Worm (Caenorhabditis elegans) whole organism, L3 larva: ENCODE results near the gene fbxa-152.

Source experiments
- aly-2 ChIP-seq: fragments of 150-350 bp; optimal IDR thresholded peaks from 2 replicates; lab custom pipeline; 2014; ENCODE audit warnings: missing biosample characterization, missing genetic modification characterization
- ama-1 ChIP-seq: fragments of 150-350 bp; optimal IDR thresholded peaks from 2 replicates; lab custom pipeline; 2018
- ceh-28 ChIP-seq: fragments of 150-350 bp; optimal IDR thresholded peaks from 2 replicates; lab custom pipeline; 2014; ENCODE audit warnings: missing biosample characterization, missing genetic modification reagents, missing genetic modification characterization
- ceh-82 ChIP-seq: fragments of 150-350 bp; optimal IDR thresholded peaks from 2 replicates; lab custom pipeline; 2014; ENCODE audit warnings: missing biosample characterization, missing genetic modification characterization
- daf-12 ChIP-seq: fragments of 150-350 bp; optimal IDR thresholded peaks from 2 replicates; lab custom pipeline; 2014; ENCODE audit warnings: missing biosample characterization, missing genetic modification reagents, missing genetic modification characterization
- egl-27 ChIP-seq: sonication (generic microtip); optimal IDR thresholded peaks from 4 replicates; lab custom pipeline; 2017; ENCODE audit warnings: missing biosample characterization, missing genetic modification reagents, missing genetic modification characterization
- eor-1 ChIP-seq, 2 experiments: fragments of 150-350 bp; optimal IDR thresholded peaks; 2 replicates each; lab custom pipeline; 2014 to 2018; ENCODE audit warnings: missing biosample characterization in 2 of 2, missing genetic modification characterization in 2 of 2
- fkh-10 ChIP-seq: sonication (generic microtip); optimal IDR thresholded peaks from 2 replicates; lab custom pipeline; 2017; ENCODE audit warnings: missing biosample characterization, missing genetic modification reagents, missing genetic modification characterization
- jun-1 ChIP-seq: fragments of 150-350 bp; optimal IDR thresholded peaks from 2 replicates; lab custom pipeline; 2014; ENCODE audit warnings: missing biosample characterization, missing genetic modification reagents, missing genetic modification characterization
- lin-15B ChIP-seq: fragments of 150-350 bp; optimal IDR thresholded peaks from 2 replicates; lab custom pipeline; 2014; ENCODE audit warnings: missing biosample characterization, missing genetic modification characterization
- lin-39 ChIP-seq: fragments of 150-350 bp; optimal IDR thresholded peaks from 2 replicates; lab custom pipeline; 2018; ENCODE audit warnings: missing biosample characterization, missing genetic modification reagents, missing genetic modification characterization
- lsy-12 ChIP-seq: sonication (generic microtip); optimal IDR thresholded peaks from 2 replicates; lab custom pipeline; 2016; ENCODE audit warnings: mild to moderate bottlenecking, missing genetic modification characterization, missing compliant biosample characterization
- mdl-1 ChIP-seq: fragments of 150-350 bp; optimal IDR thresholded peaks from 2 replicates; lab custom pipeline; 2014; ENCODE audit warnings: missing biosample characterization, missing genetic modification characterization
- mml-1 ChIP-seq: fragments of 150-350 bp; sonication (generic microtip); optimal IDR thresholded peaks from 3 replicates; lab custom pipeline; 2014; ENCODE audit warnings: missing biosample characterization, missing genetic modification characterization
- nhr-11 ChIP-seq: fragments of 150-350 bp; optimal IDR thresholded peaks from 2 replicates; lab custom pipeline; 2014; ENCODE audit warnings: missing biosample characterization, missing genetic modification characterization
- nhr-237 ChIP-seq: fragments of 150-350 bp; optimal IDR thresholded peaks from 2 replicates; lab custom pipeline; 2014; ENCODE audit warnings: missing biosample characterization, missing genetic modification characterization
- nhr-25 ChIP-seq: sonication (generic microtip); optimal IDR thresholded peaks from 2 replicates; lab custom pipeline; 2017; ENCODE audit warnings: missing biosample characterization, missing genetic modification characterization
- nhr-43 ChIP-seq: sonication (generic microtip); optimal IDR thresholded peaks from 2 replicates; lab custom pipeline; 2016; ENCODE audit warnings: mild to moderate bottlenecking, missing genetic modification characterization, missing compliant biosample characterization; ENCODE audit not compliant: poor library complexity, severe bottlenecking
- nhr-76 ChIP-seq: fragments of 150-350 bp; sonication (generic microtip); optimal IDR thresholded peaks from 5 replicates; lab custom pipeline; 2014; ENCODE audit warnings: missing biosample characterization, missing genetic modification characterization
- pha-4 ChIP-seq: fragments of 150-350 bp; optimal IDR thresholded peaks from 2 replicates; lab custom pipeline; 2014; ENCODE audit warnings: missing biosample characterization, missing genetic modification reagents, missing genetic modification characterization
- skn-1 ChIP-seq: fragments of 150-350 bp; optimal IDR thresholded peaks from 2 replicates; lab custom pipeline; 2014; ENCODE audit warnings: missing biosample characterization, missing genetic modification characterization
- snpc-4 ChIP-seq: fragments of 150-350 bp; optimal IDR thresholded peaks from 2 replicates; lab custom pipeline; 2014; ENCODE audit warnings: missing biosample characterization, missing genetic modification characterization
- unc-39 ChIP-seq: sonication (generic microtip); optimal IDR thresholded peaks from 4 replicates; lab custom pipeline; 2017; ENCODE audit warnings: missing biosample characterization, missing genetic modification characterization

fbxa-152 gene

ce11 chrV:15551642-15552041, 50.5 kb downstream of the fbxa-152 start (continued):
- no peak for TF ChIP-seq lsy-12 (tag; lab: Kevin White, UChicago)
- no peak for TF ChIP-seq unc-39 (tag; lab: Kevin White, UChicago)
- TF ChIP-seq nhr-25 (tag; lab: Kevin White, UChicago) = no peak
- TF ChIP-seq nhr-11 (tag; lab: Kevin White, UChicago) = no peak
- no peak for TF ChIP-seq mml-1
- TF ChIP-seq nhr-43 (tag; lab: Kevin White, UChicago) = peak; percentile 53
- no peak for TF ChIP-seq ama-1
- TF ChIP-seq daf-12 (tag; lab: Kevin White, UChicago) = no peak
- TF ChIP-seq fkh-10 (GFP tag; lab: Kevin White, UChicago) = no peak
- TF ChIP-seq pha-4 = peak; percentile 44

- TF ChIP-seq daf-12 (tag; lab: Kevin White, UChicago) (no peak), mdl-1 (no peak), ceh-28 (tag; lab: Kevin White, UChicago) (no peak), pha-4 (no peak), lsy-12 (tag; lab: Kevin White, UChicago) (no peak), nhr-76 (tag; lab: Kevin White, UChicago) (no peak), ama-1 (no peak), egl-27 (tag; lab: Kevin White, UChicago) (no peak), lin-39 (tag; lab: Kevin White, UChicago) (no peak), lin-15B (tag; lab: Kevin White, UChicago) (no peak), jun-1 (tag; lab: Kevin White, UChicago) (no peak), mml-1 (no peak), aly-2 (tag; lab: Kevin White, UChicago) (no peak), eor-1 (tag; optimal IDR thresholded peaks at IDR 0.05; lab: Kevin White, UChicago) (no peak), nhr-237 (tag; lab: Kevin White, UChicago) (no peak), unc-39 (tag; lab: Kevin White, UChicago) (no peak), ceh-82 (tag; lab: Kevin White, UChicago) (no peak), skn-1 (tag; lab: Kevin White, UChicago) (no peak), snpc-4 (tag; lab: Kevin White, UChicago) (no peak)
These were observed 51.7 kb downstream of the fbxa-152 start for ce11 chrV:15550408-15550807.
